Worm (Caenorhabditis elegans): ENCODE results near the gene srd-59.

- TF ChIP-seq T26A5.8 (tag; optimal IDR thresholded peaks at IDR 0.05) (no peak), Y67H2A.10 (GFP tag; conservative IDR thresholded peaks at IDR 0.05) (no peak), attf-6 (GFP tag; IDR thresholded peaks at IDR 0.05) (no peak), mxl-1 (tag; optimal IDR thresholded peaks at IDR 0.05) (no peak), B0336.3 (GFP tag; IDR thresholded peaks at IDR 0.05) (no peak), unc-62 (GFP tag; optimal IDR thresholded peaks at IDR 0.05) (no peak), xnd-1 (tag; optimal IDR thresholded peaks at IDR 0.05) (no peak), let-526 (GFP tag; IDR thresholded peaks at IDR 0.05) (no peak), zfh-2 (GFP tag; conservative IDR thresholded peaks at IDR 0.05) (no peak), aptf-3 (GFP tag; IDR thresholded peaks at IDR 0.05) (no peak), B0019.2 (GFP tag; conservative IDR thresholded peaks at IDR 0.05) (no peak), mcd-1 (GFP tag; IDR thresholded peaks at IDR 0.05) (no peak), rcor-1 (GFP tag; IDR thresholded peaks at IDR 0.05) (no peak)
These were observed 46.5 kb downstream of the srd-59 start, which contains the start of the genes prx-13 and ada-2 for ce11 chrII:7251978-7252377.
